Worm (Caenorhabditis elegans) whole organism, L1 larva: Measurements from ENCODE around the gene C08D8.1.

ENCODE experiments used
- C16A3.4 ChIP-seq: fragments of 150-350 bp; optimal IDR thresholded peaks from 2 replicates; lab custom pipeline; 2014; ENCODE audit warnings: missing biosample characterization, missing genetic modification characterization
- C34B4.2 ChIP-seq: sonication (generic microtip); optimal IDR thresholded peaks from 2 replicates; lab custom pipeline; 2017; ENCODE audit warnings: mild to moderate bottlenecking, missing genetic modification characterization, missing compliant biosample characterization
- Y116A8C.19 ChIP-seq: sonication (generic microtip); optimal IDR thresholded peaks from 2 replicates; lab custom pipeline; 2016; ENCODE audit warnings: missing compliant biosample characterization, missing genetic modification characterization, borderline replicate concordance
- blmp-1 ChIP-seq: fragments of 150-350 bp; optimal IDR thresholded peaks from 2 replicates; lab custom pipeline; 2014; ENCODE audit warnings: missing biosample characterization, missing genetic modification characterization
- ceh-63 ChIP-seq: fragments of 200-800 bp; sonication (Bioruptor generic); optimal IDR thresholded peaks from 2 replicates; lab custom pipeline; 2018; ENCODE audit warnings: mild to moderate bottlenecking, missing genetic modification characterization, missing compliant biosample characterization
- dsc-1 ChIP-seq: sonication (generic microtip); optimal IDR thresholded peaks from 2 replicates; lab custom pipeline; 2016; ENCODE audit warnings: mild to moderate bottlenecking, missing genetic modification characterization, missing compliant biosample characterization
- efl-1 ChIP-seq, 4 experiments: fragments of 150-350 bp; optimal IDR thresholded peaks in 3 of 4; peaks in 1 of 4; 1 replicate in 1 of 4; 2 replicates in 3 of 4; lab custom pipeline; 2014; ENCODE audit warnings: missing biosample characterization in 2 of 4, missing genetic modification characterization in 2 of 4, missing genetic modification reagents in 2 of 4
- elt-3 ChIP-seq, 6 experiments: fragments of 150-350 bp in 1 of 6; sonication (generic microtip); optimal IDR thresholded peaks; 2 replicates each; lab custom pipeline; 2017 to 2018; ENCODE audit warnings: missing biosample characterization in 6 of 6, missing genetic modification characterization in 6 of 6, inconsistent platforms in 1 of 6
- ets-5 ChIP-seq: fragments of 200-800 bp; sonication (Bioruptor generic); IDR thresholded peaks from 2 replicates; pipeline ENCODE4 v1.3.6; 2022; ENCODE audit warnings: missing genetic modification characterization, missing compliant biosample characterization
- fkh-8 ChIP-seq: sonication (generic microtip); optimal IDR thresholded peaks from 2 replicates; lab custom pipeline; 2016; ENCODE audit warnings: mild to moderate bottlenecking, missing genetic modification characterization, missing compliant biosample characterization
- hlh-17 ChIP-seq: fragments of 200-800 bp; sonication (Bioruptor generic); optimal IDR thresholded peaks from 2 replicates; lab custom pipeline; 2018; ENCODE audit warnings: missing genetic modification characterization, mild to moderate bottlenecking, missing compliant biosample characterization, moderate library complexity, borderline replicate concordance
- isw-1 ChIP-seq: fragments of 200-800 bp; sonication (Bioruptor generic); IDR thresholded peaks from 2 replicates; pipeline ENCODE4 v1.3.6; 2022; ENCODE audit warnings: missing genetic modification characterization, missing compliant biosample characterization
- jun-1 ChIP-seq: fragments of 150-350 bp; optimal IDR thresholded peaks from 2 replicates; lab custom pipeline; 2014; ENCODE audit warnings: missing biosample characterization, missing genetic modification reagents, missing genetic modification characterization
- lin-14 ChIP-seq: fragments of 200-800 bp; sonication (Bioruptor generic); optimal IDR thresholded peaks from 2 replicates; lab custom pipeline; 2018; ENCODE audit warnings: mild to moderate bottlenecking, missing genetic modification characterization, moderate library complexity, missing compliant biosample characterization
- lin-35 ChIP-seq, 2 experiments: fragments of 150-350 bp; optimal IDR thresholded peaks; 2 replicates each; lab custom pipeline; 2014; ENCODE audit warnings: missing biosample characterization in 2 of 2, missing genetic modification characterization in 2 of 2, missing genetic modification reagents in 2 of 2
- lir-3 ChIP-seq: sonication (generic microtip); optimal IDR thresholded peaks from 2 replicates; lab custom pipeline; 2016; ENCODE audit warnings: mild to moderate bottlenecking, missing genetic modification characterization, moderate library complexity, missing compliant biosample characterization; ENCODE audit not compliant: poor library complexity
- nhr-12 ChIP-seq: sonication (generic microtip); optimal IDR thresholded peaks from 2 replicates; lab custom pipeline; 2017; ENCODE audit warnings: missing biosample characterization, missing genetic modification characterization
- nhr-28 ChIP-seq: fragments of 150-350 bp; optimal IDR thresholded peaks from 2 replicates; lab custom pipeline; 2014; ENCODE audit warnings: missing biosample characterization, missing genetic modification characterization
- nhr-71 ChIP-seq: sonication (generic microtip); optimal IDR thresholded peaks from 2 replicates; lab custom pipeline; 2016; ENCODE audit warnings: mild to moderate bottlenecking, missing genetic modification characterization, moderate library complexity, missing compliant biosample characterization
- nhr-77 ChIP-seq: fragments of 150-350 bp; optimal IDR thresholded peaks from 2 replicates; lab custom pipeline; 2014; ENCODE audit warnings: missing biosample characterization, missing genetic modification characterization
- nhr-85 ChIP-seq: sonication (generic microtip); peaks from one replicate; lab custom pipeline; 2016; ENCODE audit warnings: missing genetic modification characterization, inconsistent platforms, missing compliant biosample characterization
- skn-1 ChIP-seq: fragments of 150-350 bp; optimal IDR thresholded peaks from 2 replicates; lab custom pipeline; 2014; ENCODE audit warnings: missing biosample characterization, missing genetic modification characterization
- tlp-1 ChIP-seq: fragments of 150-350 bp; optimal IDR thresholded peaks from 2 replicates; lab custom pipeline; 2014; ENCODE audit warnings: missing biosample characterization, missing genetic modification characterization
- unc-30 ChIP-seq: sonication (generic microtip); optimal IDR thresholded peaks from 2 replicates; lab custom pipeline; 2017; ENCODE audit warnings: missing biosample characterization, missing genetic modification characterization
- unc-62 ChIP-seq: fragments of 150-350 bp; optimal IDR thresholded peaks from 2 replicates; lab custom pipeline; 2014; ENCODE audit warnings: missing biosample characterization, missing genetic modification reagents, missing genetic modification characterization
- unc-98 ChIP-seq: fragments of 200-800 bp; sonication (Bioruptor generic); IDR thresholded peaks from 2 replicates; pipeline ENCODE4 v1.3.6; 2022; ENCODE audit warnings: missing genetic modification characterization, missing compliant biosample characterization
- xbp-1 ChIP-seq: sonication (generic microtip); optimal IDR thresholded peaks from 2 replicates; lab custom pipeline; 2016; ENCODE audit warnings: missing genetic modification characterization, missing compliant biosample characterization
- zag-1 ChIP-seq: fragments of 150-350 bp; optimal IDR thresholded peaks from 2 replicates; lab custom pipeline; 2014; ENCODE audit warnings: missing biosample characterization, missing genetic modification characterization
- zip-4 ChIP-seq: fragments of 200-800 bp; sonication (Bioruptor generic); optimal IDR thresholded peaks from 2 replicates; lab custom pipeline; 2018; ENCODE audit warnings: mild to moderate bottlenecking, missing genetic modification characterization, moderate library complexity, missing compliant biosample characterization

Gene C08D8.1

DNA sequence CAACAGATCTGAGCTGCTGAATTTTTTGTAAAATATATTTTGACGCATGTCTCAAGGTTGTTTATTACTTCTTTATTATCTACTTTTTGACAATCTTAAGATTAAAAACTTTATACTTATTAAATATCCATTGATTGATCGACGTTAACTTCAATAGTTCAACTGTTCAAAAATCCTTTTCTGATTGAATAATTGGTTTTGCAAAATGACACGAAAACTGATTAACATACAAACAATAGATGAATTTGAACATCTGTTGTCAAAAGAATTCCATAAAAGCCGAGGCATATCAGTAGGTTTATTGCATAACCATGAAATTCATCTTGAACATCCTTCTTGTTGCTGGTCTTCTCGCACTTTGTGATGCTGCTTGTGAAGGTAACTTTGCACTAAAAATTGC lies 34.3 kb upstream of the C08D8.1 start, which contains the start of gene W02D7.12:
Gene W02D7.12, plus strand, starts transcription at position 301 of the 400 bp plus-strand sequence.
- TF ChIP-seq lir-3 (tag; lab: Kevin White, UChicago) (no peak), fkh-8 (tag; lab: Kevin White, UChicago) (no peak)
- TF ChIP-seq, all 84 proteins: peak for 0

DNA sequence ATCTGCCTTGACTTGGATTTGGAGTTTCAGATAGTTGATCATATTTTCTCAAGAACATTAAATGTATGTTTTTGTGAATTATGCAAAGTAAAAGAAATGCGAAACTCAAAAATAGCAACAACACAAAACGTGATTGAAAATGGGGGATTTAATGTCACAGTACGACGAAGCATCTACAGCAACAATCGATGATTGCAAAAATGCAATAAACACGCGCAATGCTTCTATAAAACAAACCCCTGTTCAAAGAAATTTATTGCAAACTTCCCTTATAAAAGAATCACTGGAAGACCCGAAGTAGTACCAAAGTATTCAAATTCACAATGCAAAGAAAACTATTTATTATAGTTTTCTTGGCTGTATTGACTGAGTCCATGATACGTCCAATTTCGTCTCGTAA lies 27.4 kb upstream of the C08D8.1 start, which contains the start of gene clec-219:
Gene clec-219, plus strand, starts transcription at position 301 of the 400 bp plus-strand sequence.
- TF ChIP-seq zag-1 (tag; lab: Kevin White, UChicago) (no peak), nhr-28 (tag; lab: Kevin White, UChicago) (no peak), ceh-63 (GFP tag; lab: Kevin White, UChicago) (no peak), efl-1 (optimal IDR thresholded peaks at IDR 0.05; lab: Kevin White, UChicago) (no peak), efl-1 (GFP tag; optimal IDR thresholded peaks at IDR 0.05 in 1 of 2; lab: Kevin White, UChicago) (peak in 1 of 2 experiments; percentile 32)

DNA sequence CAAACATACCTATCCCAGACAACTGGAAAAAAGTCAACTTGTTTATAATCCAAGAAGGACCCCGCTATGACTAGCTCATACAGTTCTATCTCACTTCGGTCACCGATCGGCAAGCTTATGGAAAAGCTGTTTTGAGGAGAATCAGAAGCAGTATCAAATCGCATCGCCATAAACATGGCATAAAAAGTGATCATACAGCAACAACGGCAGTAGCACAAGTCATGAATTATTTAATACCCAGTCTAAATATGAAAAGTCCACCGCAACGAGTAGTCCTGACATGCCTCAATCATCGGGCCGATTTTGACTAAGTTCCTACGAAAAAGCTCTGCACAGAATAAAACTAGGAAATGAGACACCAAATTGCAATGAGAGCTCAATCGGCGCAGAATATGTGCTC lies 22.0 kb upstream of the C08D8.1 start:
- TF ChIP-seq Y116A8C.19 (tag; lab: Kevin White, UChicago) = no peak
- TF ChIP-seq unc-30 (tag; lab: Kevin White, UChicago) = no peak
- no peak for TF ChIP-seq lin-14 (GFP tag; lab: Kevin White, UChicago)
- TF ChIP-seq zip-4 (GFP tag; lab: Kevin White, UChicago) = no peak
- TF ChIP-seq jun-1 (tag; lab: Kevin White, UChicago) = no peak
- no peak for TF ChIP-seq xbp-1 (tag; lab: Kevin White, UChicago)

DNA sequence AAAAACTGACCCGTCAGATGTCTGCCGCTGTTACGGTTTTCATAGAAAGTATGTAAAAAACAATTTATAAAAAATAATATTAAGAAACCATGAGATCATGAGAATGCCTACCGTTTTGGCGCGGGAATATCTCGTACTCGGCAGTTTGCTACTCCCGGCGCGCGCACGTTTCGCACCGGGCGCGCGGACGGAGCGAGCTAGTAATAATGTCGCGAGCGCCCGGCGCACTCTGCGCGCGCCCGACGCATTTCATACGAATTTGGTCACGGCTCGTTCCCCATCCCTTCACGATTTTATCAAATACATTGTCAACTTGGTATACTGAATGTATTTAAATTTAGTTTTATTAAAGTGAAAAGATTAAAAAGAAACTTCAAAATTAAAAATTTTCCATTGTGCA lies 19.7 kb upstream of the C08D8.1 start:
- TF ChIP-seq skn-1 (tag; lab: Kevin White, UChicago) (no peak), nhr-85 (tag; lab: Kevin White, UChicago) (no peak), nhr-71 (tag; lab: Kevin White, UChicago) (no peak), C16A3.4 (tag; lab: Kevin White, UChicago) (no peak), C34B4.2 (no peak), tlp-1 (no peak)

DNA sequence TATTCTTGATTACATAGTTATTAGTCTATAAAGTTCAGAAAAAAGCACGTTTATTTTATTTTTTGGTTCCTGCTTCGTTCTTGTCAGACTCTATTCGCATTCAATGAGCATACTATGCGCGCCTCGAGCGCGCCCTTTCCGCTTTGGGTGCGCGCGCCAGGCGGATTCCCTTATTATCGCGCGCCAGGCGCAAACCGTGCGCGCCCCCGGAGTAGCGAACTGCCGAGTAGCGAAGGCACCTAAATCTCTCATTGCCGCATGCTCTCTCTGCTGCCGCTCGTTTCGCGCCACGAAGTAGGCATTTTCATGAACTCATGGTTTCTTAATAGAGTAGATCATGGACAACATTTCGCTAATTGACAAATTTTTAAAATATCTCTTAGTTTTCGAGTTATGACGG lies 18.5 kb upstream of the C08D8.1 start:
- no peak for TF ChIP-seq unc-62 (GFP tag; lab: Kevin White, UChicago)
- no peak for TF ChIP-seq nhr-12 (tag; lab: Kevin White, UChicago)
- no peak for TF ChIP-seq elt-3 (tag; optimal IDR thresholded peaks at IDR 0.05; lab: Kevin White, UChicago)
- TF ChIP-seq ets-5 (GFP tag; lab: Robert Waterston, UW) = no peak
- no peak for TF ChIP-seq lin-35 (GFP tag; optimal IDR thresholded peaks at IDR 0.05; lab: Kevin White, UChicago)
- TF ChIP-seq isw-1 (GFP tag; lab: Robert Waterston, UW) = no peak
- TF ChIP-seq hlh-17 (GFP tag; lab: Kevin White, UChicago) = no peak

DNA sequence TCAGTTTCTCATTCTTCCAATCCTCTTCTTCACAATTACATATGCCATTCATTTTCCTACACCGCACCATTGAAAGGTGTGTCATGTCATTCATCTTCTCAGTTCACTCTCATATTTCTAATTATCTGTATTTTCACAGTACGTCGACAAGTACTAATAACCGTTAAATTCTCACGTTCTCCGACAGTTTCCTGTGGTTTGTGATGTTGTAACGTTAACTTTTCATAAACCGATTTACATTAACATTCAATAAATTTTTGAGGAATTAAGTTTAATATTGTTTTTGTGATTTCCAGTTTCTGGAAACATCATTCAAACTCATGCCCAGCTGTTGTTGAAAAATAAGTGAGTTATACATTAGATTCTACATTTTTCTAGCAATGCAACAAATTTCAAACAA lies 11.2 kb upstream of the C08D8.1 start, which contains the start of gene tmd-2:
Gene tmd-2, plus strand, starts transcription at position 301 of the 400 bp plus-strand sequence.
- TF ChIP-seq skn-1 (tag; lab: Kevin White, UChicago) (no peak), lin-14 (GFP tag; lab: Kevin White, UChicago) (no peak), blmp-1 (tag; lab: Kevin White, UChicago) (peak; percentile 18), nhr-77 (tag; lab: Kevin White, UChicago) (no peak), efl-1 (optimal IDR thresholded peaks at IDR 0.05; lab: Kevin White, UChicago) (no peak), efl-1 (GFP tag; optimal IDR thresholded peaks at IDR 0.05 in 1 of 2; lab: Kevin White, UChicago) (peak in 1 of 2 experiments; percentile 56), unc-98 (GFP tag; lab: Robert Waterston, UW) (no peak), dsc-1 (tag; lab: Kevin White, UChicago) (no peak)
- TF ChIP-seq, all 84 proteins: peak for 2
